Fruit fly (Drosophila melanogaster): ENCODE data around the gene ND-13B.

The ND-13B gene

dm6 chr3L:10664511-10665062 is 29.3 kb downstream of the ND-13B start, which contains the start of gene simj (continued):
- no peak for TF ChIP-seq Hr38 (GFP tag; optimal IDR thresholded peaks at IDR 0.05)
- TF ChIP-seq CG15336 (GFP tag; IDR thresholded peaks at IDR 0.05): peak; percentile 57; the same call in 1 of the 2 replicates
- TF ChIP-seq CG10631 (GFP tag; optimal IDR thresholded peaks at IDR 0.05): no peak
- TF ChIP-seq Gug (GFP tag; IDR thresholded peaks at IDR 0.05): peak; percentile 44; the same call in 1 of the 2 replicates
- TF ChIP-seq lz (GFP tag; optimal IDR thresholded peaks at IDR 0.05): peak; percentile 39
- peak; percentile 32 for TF ChIP-seq CG6276 (GFP tag; optimal IDR thresholded peaks at IDR 0.05)
- TF ChIP-seq Eip93F (GFP tag; optimal IDR thresholded peaks at IDR 0.05): peak; percentile 50
- peak; percentile 96 for TF ChIP-seq fkh (GFP tag; optimal IDR thresholded peaks at IDR 0.05)
- no peak for TF ChIP-seq CG4318 (GFP tag; optimal IDR thresholded peaks at IDR 0.05)
- TF ChIP-seq fd85E (GFP tag; optimal IDR thresholded peaks at IDR 0.05): peak; percentile 60
- peak; percentile 44; the same call in 2 of the 3 replicates for TF ChIP-seq CG8119 (GFP tag; IDR thresholded peaks at IDR 0.05)
- peak; percentile 48 for TF ChIP-seq Eip75B (GFP tag; optimal IDR thresholded peaks at IDR 0.05)
- TF ChIP-seq net (GFP tag; optimal IDR thresholded peaks at IDR 0.05): peak; percentile 56
- peak; percentile 13 for TF ChIP-seq CG8632 (GFP tag; optimal IDR thresholded peaks at IDR 0.05)
- TF ChIP-seq Ets96B (tag; optimal IDR thresholded peaks at IDR 0.05): peak; percentile 36
- peak; percentile 67 for TF ChIP-seq CG16779 (tag; optimal IDR thresholded peaks at IDR 0.05)
- TF ChIP-seq CG1621 (tag; optimal IDR thresholded peaks at IDR 0.05): peak; percentile 41
- peak; percentile 60 for TF ChIP-seq vri (GFP tag; optimal IDR thresholded peaks at IDR 0.05)
- no peak for TF ChIP-seq CG32006 (GFP tag; optimal IDR thresholded peaks at IDR 0.05)
- peak; percentile 4 for TF ChIP-seq achi (GFP tag; optimal IDR thresholded peaks at IDR 0.05)

- peak; percentile 97 for TF ChIP-seq svp (GFP tag)
- TF ChIP-seq Sox102F (GFP tag; optimal IDR thresholded peaks at IDR 0.05): no peak
These were observed 30.6 kb downstream of the ND-13B start, which contains the start of gene Adi1 for dm6 chr3L:10663190-10663763. Adi1 (plus strand) TSS chr3L:10663376.

dm6 chr3L:10660744-10661589 is 32.9 kb downstream of the ND-13B start, which contains the start of the genes CG32066 and CG8003:
CG32066 (minus strand) TSS chr3L:10661013.
CG8003 (plus strand) TSS chr3L:10661475.
- TF ChIP-seq CG8119 (GFP tag; IDR thresholded peaks at IDR 0.05) (peak; percentile 44; the same call in 1 of the 3 replicates), Eip78C (GFP tag) (peak; percentile 78), CG6163 (GFP tag; IDR thresholded peaks at IDR 0.05) (peak; percentile 49; the same call in 1 of the 3 replicates), Sox102F (GFP tag; optimal IDR thresholded peaks at IDR 0.05) (peak; percentile 59), svp (GFP tag) (peak; percentile 74), vri (GFP tag; optimal IDR thresholded peaks at IDR 0.05) (peak; percentile 36), CG10631 (GFP tag; optimal IDR thresholded peaks at IDR 0.05) (peak; percentile 66), CG10669 (GFP tag; optimal IDR thresholded peaks at IDR 0.05) (peak; percentile 27), net (GFP tag; optimal IDR thresholded peaks at IDR 0.05) (peak; percentile 29), CG32006 (GFP tag; optimal IDR thresholded peaks at IDR 0.05) (peak; percentile 35), fkh (GFP tag; optimal IDR thresholded peaks at IDR 0.05) (peak; percentile 28), cyc (GFP tag; optimal IDR thresholded peaks at IDR 0.05) (no peak), fd85E (GFP tag; optimal IDR thresholded peaks at IDR 0.05) (no peak), Ets96B (tag; optimal IDR thresholded peaks at IDR 0.05) (no peak), CG34406 (GFP tag; optimal IDR thresholded peaks at IDR 0.05) (no peak), CG3032 (tag; optimal IDR thresholded peaks at IDR 0.05) (peak; percentile 35), CG3919 (GFP tag; optimal IDR thresholded peaks at IDR 0.05) (peak; percentile 26), CG4318 (GFP tag; optimal IDR thresholded peaks at IDR 0.05) (no peak), acj6 (GFP tag; optimal IDR thresholded peaks at IDR 0.05) (no peak), Eip93F (GFP tag; optimal IDR thresholded peaks at IDR 0.05) (peak; percentile 79), lz (GFP tag; optimal IDR thresholded peaks at IDR 0.05) (peak; percentile 21), CG6808 (GFP tag; optimal IDR thresholded peaks at IDR 0.05) (peak; percentile 26), CG6854 (GFP tag; optimal IDR thresholded peaks at IDR 0.05) (peak; percentile 78), Sox15 (GFP tag; optimal IDR thresholded peaks at IDR 0.05) (no peak), Smox (GFP tag; optimal IDR thresholded peaks at IDR 0.05) (peak; percentile 39), Eip75B (GFP tag; optimal IDR thresholded peaks at IDR 0.05) (peak; percentile 30), Sox14 (GFP tag; optimal IDR thresholded peaks at IDR 0.05) (peak; percentile 3), Hr38 (GFP tag; optimal IDR thresholded peaks at IDR 0.05) (no peak), CG1621 (tag; optimal IDR thresholded peaks at IDR 0.05) (no peak), achi (GFP tag; optimal IDR thresholded peaks at IDR 0.05) (peak; percentile 38), CG8319 (GFP tag; optimal IDR thresholded peaks at IDR 0.05) (no peak), eg (GFP tag; IDR thresholded peaks at IDR 0.05) (peak; percentile 49; the same call in 2 of the 3 replicates), CG7368 (GFP tag; optimal IDR thresholded peaks at IDR 0.05) (no peak), pdm3 (GFP tag; optimal IDR thresholded peaks at IDR 0.05) (no peak), ss (GFP tag; optimal IDR thresholded peaks at IDR 0.05) (peak; percentile 5 to 44), Gug (GFP tag; IDR thresholded peaks at IDR 0.05) (no peak), CG6276 (GFP tag; optimal IDR thresholded peaks at IDR 0.05) (peak; percentile 13), esn (GFP tag; optimal IDR thresholded peaks at IDR 0.05) (peak; percentile 32)

All from whole organism, prepupa.